Worm (Caenorhabditis elegans): ENCODE measurements around the gene twk-9.

DNA sequence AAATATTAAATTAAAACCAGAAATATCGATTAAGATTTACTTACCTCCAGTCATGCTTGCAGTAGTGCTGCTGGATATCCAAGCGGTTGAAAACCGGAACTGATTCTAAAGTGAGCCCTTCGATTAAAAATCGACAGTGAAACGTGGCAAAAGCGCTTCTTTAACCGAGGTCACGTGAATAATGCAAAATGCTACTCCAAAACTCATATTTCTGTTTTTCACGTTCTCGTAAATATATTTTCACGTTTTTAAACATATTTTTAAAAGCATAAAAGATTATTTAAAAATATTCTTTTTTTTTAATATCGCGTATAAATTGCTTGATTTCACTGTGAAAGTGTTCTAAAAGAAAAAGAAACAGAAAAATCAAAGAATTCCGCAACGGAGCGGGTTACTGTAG, 16.2 kb downstream of the twk-9 start, which contains the start of gene ant-1.3:
- TF ChIP-seq unc-62 (GFP tag; optimal IDR thresholded peaks at IDR 0.05) (no peak), ZK546.5 (tag; optimal IDR thresholded peaks at IDR 0.05) (no peak)
